Worm (Caenorhabditis elegans): Measurements from ENCODE around the gene R160.12.

R160.12 gene

ce11 chrX:4383316-4383936 lies 5.8 kb upstream of the R160.12 start, which contains the start of gene lst-2:
Gene lst-2 (minus strand): TSS chrX:4383366.
- TF ChIP-seq nhr-28 (tag; optimal IDR thresholded peaks at IDR 0.05) (no peak), ceh-83 (GFP tag; optimal IDR thresholded peaks at IDR 0.05) (no peak), flh-1 (GFP tag; optimal IDR thresholded peaks at IDR 0.05) (no peak)

ce11 chrX:4376801-4377200 lies 788 bp downstream of the R160.12 start, which contains the start of gene R160.2:
Gene R160.2 (minus strand): TSS chrX:4376901.
- no peak for TF ChIP-seq blmp-1 (tag; optimal IDR thresholded peaks at IDR 0.05)
- no peak for TF ChIP-seq nhr-2 (tag; optimal IDR thresholded peaks at IDR 0.05)
- TF ChIP-seq sptf-1 (tag; optimal IDR thresholded peaks at IDR 0.05), result no peak

- no peak for TF ChIP-seq pha-4 (tag; optimal IDR thresholded peaks at IDR 0.05)
- no peak for TF ChIP-seq ces-1 (GFP tag; optimal IDR thresholded peaks at IDR 0.05)
- no peak for TF ChIP-seq sptf-1 (tag; optimal IDR thresholded peaks at IDR 0.05)
- no peak for TF ChIP-seq nhr-12 (tag; optimal IDR thresholded peaks at IDR 0.05)
- no peak for TF ChIP-seq lin-13 (tag; optimal IDR thresholded peaks at IDR 0.05)
- no peak for TF ChIP-seq blmp-1 (tag; optimal IDR thresholded peaks at IDR 0.05)
- TF ChIP-seq snpc-4 (tag; optimal IDR thresholded peaks at IDR 0.05), result no peak
- no peak for TF ChIP-seq elt-3 (tag; optimal IDR thresholded peaks at IDR 0.05)
- TF ChIP-seq drap-1 (GFP tag; optimal IDR thresholded peaks at IDR 0.05), result no peak
- TF ChIP-seq tbx-8 (GFP tag; optimal IDR thresholded peaks at IDR 0.05), result no peak
- no peak for TF ChIP-seq elt-1 (tag; optimal IDR thresholded peaks at IDR 0.05; ENCODE audit: borderline replicate concordance, insufficient read depth)
These were observed 4.5 kb downstream of the R160.12 start, which contains the start of gene R160.6 for ce11 chrX:4373123-4373522. Gene R160.6 (minus strand): TSS chrX:4373223.

ce11 chrX:4371988-4372387 lies 5.6 kb downstream of the R160.12 start, which contains the start of gene R160.14:
Gene R160.14 (minus strand): TSS chrX:4372088.
- TF ChIP-seq nhr-28 (tag; optimal IDR thresholded peaks at IDR 0.05) (no peak), tbx-8 (GFP tag; optimal IDR thresholded peaks at IDR 0.05) (no peak), mep-1 (tag; optimal IDR thresholded peaks at IDR 0.05) (no peak), hlh-1 (tag; optimal IDR thresholded peaks at IDR 0.05) (no peak), pha-4 (tag; optimal IDR thresholded peaks at IDR 0.05) (no peak), ceh-43 (GFP tag; optimal IDR thresholded peaks at IDR 0.05) (no peak), nhr-76 (tag; optimal IDR thresholded peaks at IDR 0.05) (no peak), ceh-39 (tag; optimal IDR thresholded peaks at IDR 0.05) (no peak), lsy-2 (tag; optimal IDR thresholded peaks at IDR 0.05) (no peak), ces-1 (GFP tag; optimal IDR thresholded peaks at IDR 0.05) (no peak), mab-5 (tag; optimal IDR thresholded peaks at IDR 0.05) (no peak)

- TF ChIP-seq mep-1 (tag; optimal IDR thresholded peaks at IDR 0.05), result no peak
- TF ChIP-seq nhr-12 (tag; optimal IDR thresholded peaks at IDR 0.05), result no peak
- TF ChIP-seq drap-1 (GFP tag; optimal IDR thresholded peaks at IDR 0.05), result no peak
- TF ChIP-seq mab-5 (tag; optimal IDR thresholded peaks at IDR 0.05), result no peak
These were observed 6.2 kb downstream of the R160.12 start, which contains the start of gene R160.13 for ce11 chrX:4371413-4371812. Gene R160.13 (minus strand): TSS chrX:4371513.

- no peak for TF ChIP-seq mls-2 (tag; optimal IDR thresholded peaks at IDR 0.05)
- no peak for TF ChIP-seq unc-120 (tag; optimal IDR thresholded peaks at IDR 0.05; ENCODE audit: poor library complexity, severe bottlenecking)
- TF ChIP-seq tbx-8 (GFP tag; optimal IDR thresholded peaks at IDR 0.05), result no peak
- no peak for TF ChIP-seq blmp-1 (tag; optimal IDR thresholded peaks at IDR 0.05)
- no peak for TF ChIP-seq nhr-2 (tag; optimal IDR thresholded peaks at IDR 0.05)
- no peak for TF ChIP-seq flh-1 (GFP tag; optimal IDR thresholded peaks at IDR 0.05)
- TF ChIP-seq unc-39 (tag; optimal IDR thresholded peaks at IDR 0.05), result no peak
- no peak for TF ChIP-seq hlh-1 (tag; optimal IDR thresholded peaks at IDR 0.05)
- TF ChIP-seq ceh-39 (tag; optimal IDR thresholded peaks at IDR 0.05), result no peak
- no peak for TF ChIP-seq ceh-43 (GFP tag; optimal IDR thresholded peaks at IDR 0.05)
- TF ChIP-seq lin-13 (tag; optimal IDR thresholded peaks at IDR 0.05), result no peak
- no peak for TF ChIP-seq sptf-1 (tag; optimal IDR thresholded peaks at IDR 0.05)
These were observed 6.8 kb downstream of the R160.12 start, which contains the start of gene R160.5 for ce11 chrX:4370756-4371155. Gene R160.5 (minus strand): TSS chrX:4370856.

- TF ChIP-seq drap-1 (GFP tag; optimal IDR thresholded peaks at IDR 0.05) (no peak), lin-32 (GFP tag; optimal IDR thresholded peaks at IDR 0.05) (no peak), unc-120 (tag; optimal IDR thresholded peaks at IDR 0.05; ENCODE audit: poor library complexity, severe bottlenecking) (no peak), cnd-1 (tag; optimal IDR thresholded peaks at IDR 0.05) (no peak), elt-1 (tag; optimal IDR thresholded peaks at IDR 0.05; ENCODE audit: borderline replicate concordance, insufficient read depth) (no peak), ceh-43 (GFP tag; optimal IDR thresholded peaks at IDR 0.05) (no peak), elt-3 (tag; optimal IDR thresholded peaks at IDR 0.05) (no peak), sptf-1 (tag; optimal IDR thresholded peaks at IDR 0.05) (no peak), bed-3 (GFP tag; optimal IDR thresholded peaks at IDR 0.05) (no peak), nhr-76 (tag; optimal IDR thresholded peaks at IDR 0.05) (no peak), nhr-12 (tag; optimal IDR thresholded peaks at IDR 0.05) (no peak), zip-8 (tag; optimal IDR thresholded peaks at IDR 0.05) (no peak), ztf-11 (tag; optimal IDR thresholded peaks at IDR 0.05) (no peak), ham-2 (GFP tag; optimal IDR thresholded peaks at IDR 0.05) (no peak)
These were observed 8.8 kb downstream of the R160.12 start, which contains the start of gene R160.4 for ce11 chrX:4368800-4369199. Gene R160.4 (minus strand): TSS chrX:4368900.

Data from whole organism, mixed stage, embryonic.